Worm (Caenorhabditis elegans): ENCODE data around the gene K12B6.4.

DNA sequence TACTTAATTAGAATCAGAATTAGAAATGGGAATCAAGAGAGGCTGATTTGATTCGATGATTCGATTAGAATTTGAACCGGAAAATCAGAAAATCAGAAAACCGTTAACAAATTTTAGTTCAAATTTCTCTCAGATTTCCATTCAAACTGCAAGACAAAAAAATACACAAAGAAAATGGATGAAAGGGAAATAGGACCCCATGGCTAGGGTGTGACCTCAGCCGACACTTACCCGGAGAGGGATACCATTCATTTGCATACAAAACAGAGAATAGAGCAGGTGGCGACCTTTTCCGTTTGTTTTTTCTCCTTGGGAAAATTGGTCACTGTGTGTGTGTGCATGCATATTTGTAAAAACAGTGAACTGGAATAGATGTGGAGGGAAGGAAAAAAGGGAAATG, 47.1 kb downstream of the K12B6.4 start:
- no peak for TF ChIP-seq mep-1 (tag; optimal IDR thresholded peaks at IDR 0.05)
- no peak for TF ChIP-seq unc-62 (GFP tag; optimal IDR thresholded peaks at IDR 0.05)
- TF ChIP-seq pha-4 (tag; optimal IDR thresholded peaks at IDR 0.05) = no peak
- TF ChIP-seq nhr-76 (tag; optimal IDR thresholded peaks at IDR 0.05) = no peak
- no peak for TF ChIP-seq elt-1 (tag; optimal IDR thresholded peaks at IDR 0.05; ENCODE audit: borderline replicate concordance, insufficient read depth)
- no peak for TF ChIP-seq ceh-43 (GFP tag; optimal IDR thresholded peaks at IDR 0.05)
- no peak for TF ChIP-seq lin-13 (tag; optimal IDR thresholded peaks at IDR 0.05)

Data from whole organism, mixed stage, embryonic.